Fruit fly (Drosophila melanogaster) S2 (cell line): ENCODE results near the gene Hk.

Experiments
- CG8478 ChIP-seq: fragments of >200 bp; optimal IDR thresholded peaks from 2 replicates; lab custom pipeline; 2018
- CTCF ChIP-seq, 2 experiments: fragments of >200 bp; optimal IDR thresholded peaks; 2 replicates each; lab custom pipeline; 2018

dm6 chrX:10242883-10243282 lies 20.4 kb downstream of the Hk start:
- TF ChIP-seq CG8478, result no peak
- TF ChIP-seq CTCF (optimal IDR thresholded peaks at IDR 0.05; lab: Kevin White, UChicago), result no peak
